Fruit fly (Drosophila melanogaster) whole organism, prepupa: ENCODE results near the gene CG44325.

Source experiments
- Blimp-1 ChIP-seq: fragments of 200-800 bp; sonication (Bioruptor generic); optimal IDR thresholded peaks from 3 replicates; lab custom pipeline; 2017; ENCODE audit warnings: missing biosample characterization, missing genetic modification characterization, mild to moderate bottlenecking, moderate library complexity, missing genetic modification reagents
- CG10631 ChIP-seq: fragments of 200-800 bp; sonication (Bioruptor generic); optimal IDR thresholded peaks from 2 replicates; lab custom pipeline; 2016; ENCODE audit warnings: missing biosample characterization, missing genetic modification characterization
- CG10669 ChIP-seq: fragments of 200-800 bp; sonication (Bioruptor generic); optimal IDR thresholded peaks from 3 replicates; lab custom pipeline; 2018; ENCODE audit warnings: missing biosample characterization, mild to moderate bottlenecking, missing genetic modification characterization, moderate library complexity
- CG11294 ChIP-seq: fragments of 200-800 bp; sonication (Bioruptor generic); IDR thresholded peaks from 2 replicates; pipeline ENCODE4 v1.3.6; 2022; ENCODE audit warnings: missing biosample characterization, missing genetic modification characterization
- CG11762 ChIP-seq: fragments of 200-800 bp; sonication (Bioruptor generic); optimal IDR thresholded peaks from 3 replicates; lab custom pipeline; 2016; ENCODE audit warnings: missing biosample characterization, missing genetic modification characterization; ENCODE audit not compliant: insufficient read depth
- CG11902 ChIP-seq: fragments of 200-800 bp; sonication (Bioruptor generic); optimal IDR thresholded peaks from 3 replicates; lab custom pipeline; 2016; ENCODE audit warnings: missing biosample characterization, missing genetic modification characterization
- CG15336 ChIP-seq: fragments of 200-800 bp; sonication (Bioruptor generic); IDR thresholded peaks from 2 replicates; pipeline ENCODE4 v1.3.6; 2022; ENCODE audit warnings: missing biosample characterization, missing genetic modification characterization
- CG16779 ChIP-seq: fragments of 200-800 bp; sonication (Bioruptor generic); optimal IDR thresholded peaks from 3 replicates; lab custom pipeline; 2017; ENCODE audit warnings: missing biosample characterization, mild to moderate bottlenecking, missing genetic modification characterization
- CG3032 ChIP-seq: fragments of 200-800 bp; optimal IDR thresholded peaks from 2 replicates; lab custom pipeline; 2019; ENCODE audit warnings: missing biosample characterization, mild to moderate bottlenecking, missing genetic modification characterization, moderate library complexity
- CG32006 ChIP-seq: fragments of 200-800 bp; sonication (Bioruptor generic); optimal IDR thresholded peaks from 3 replicates; lab custom pipeline; 2017; ENCODE audit warnings: missing biosample characterization, mild to moderate bottlenecking, missing genetic modification characterization
- CG34406 ChIP-seq: fragments of 200-800 bp; sonication (Bioruptor generic); optimal IDR thresholded peaks from 3 replicates; lab custom pipeline; 2016; ENCODE audit warnings: missing biosample characterization, missing genetic modification characterization
- CG3919 ChIP-seq: fragments of 200-800 bp; sonication (Bioruptor generic); optimal IDR thresholded peaks from 3 replicates; lab custom pipeline; 2016; ENCODE audit warnings: missing biosample characterization, missing genetic modification characterization
- CG4318 ChIP-seq: fragments of 200-800 bp; sonication (Bioruptor generic); optimal IDR thresholded peaks from 3 replicates; lab custom pipeline; 2017; ENCODE audit warnings: missing biosample characterization, mild to moderate bottlenecking, missing genetic modification characterization
- CG6163 ChIP-seq: fragments of 200-800 bp; sonication (Bioruptor generic); IDR thresholded peaks from 3 replicates; pipeline ENCODE4 v1.3.6; 2022; ENCODE audit warnings: missing biosample characterization, missing genetic modification characterization
- CG6276 ChIP-seq: fragments of 200-800 bp; sonication (Bioruptor generic); optimal IDR thresholded peaks from 2 replicates; lab custom pipeline; 2017; ENCODE audit warnings: missing biosample characterization, mild to moderate bottlenecking, missing genetic modification characterization
- CG6792 ChIP-seq: fragments of 200-800 bp; sonication (Bioruptor generic); optimal IDR thresholded peaks from 3 replicates; lab custom pipeline; 2016; ENCODE audit warnings: missing biosample characterization, missing genetic modification characterization
- CG6808 ChIP-seq: fragments of 200-800 bp; sonication (Bioruptor generic); optimal IDR thresholded peaks from 3 replicates; lab custom pipeline; 2017; ENCODE audit warnings: missing biosample characterization, missing genetic modification characterization, mild to moderate bottlenecking, moderate library complexity, missing genetic modification reagents
- CG7368 ChIP-seq: fragments of 200-800 bp; sonication (Bioruptor generic); optimal IDR thresholded peaks from 3 replicates; lab custom pipeline; 2016; ENCODE audit warnings: missing biosample characterization, missing genetic modification characterization
- CG8119 ChIP-seq: fragments of 200-800 bp; sonication (Bioruptor generic); IDR thresholded peaks from 3 replicates; pipeline ENCODE4 v1.3.6; 2022; ENCODE audit warnings: missing biosample characterization, missing genetic modification characterization
- CG8319 ChIP-seq: fragments of 200-800 bp; sonication (Bioruptor generic); optimal IDR thresholded peaks from 3 replicates; lab custom pipeline; 2016; ENCODE audit warnings: missing biosample characterization, missing genetic modification characterization
- CG8632 ChIP-seq: fragments of 200-800 bp; sonication (Bioruptor generic); optimal IDR thresholded peaks from 3 replicates; lab custom pipeline; 2016; ENCODE audit warnings: missing biosample characterization, missing genetic modification characterization
- CG9139 ChIP-seq: fragments of 200-800 bp; sonication (Bioruptor generic); optimal IDR thresholded peaks from 3 replicates; lab custom pipeline; 2017; ENCODE audit warnings: missing biosample characterization, mild to moderate bottlenecking, missing genetic modification characterization
- Eip78C ChIP-seq: fragments of 200-800 bp; sonication (Bioruptor generic); peaks from one replicate; lab custom pipeline; 2016; ENCODE audit warnings: missing biosample characterization, missing genetic modification characterization
- Eip93F ChIP-seq: fragments of 200-800 bp; sonication (Bioruptor generic); optimal IDR thresholded peaks from 2 replicates; lab custom pipeline; 2016; ENCODE audit warnings: missing biosample characterization, mild to moderate bottlenecking, missing genetic modification characterization
- Ets21C ChIP-seq: fragments of 200-800 bp; sonication (Bioruptor generic); optimal IDR thresholded peaks from 3 replicates; lab custom pipeline; 2016; ENCODE audit warnings: missing biosample characterization, missing genetic modification characterization
- Ets96B ChIP-seq: fragments of 200-800 bp; optimal IDR thresholded peaks from 2 replicates; lab custom pipeline; 2019; ENCODE audit warnings: missing biosample characterization, mild to moderate bottlenecking, missing genetic modification characterization, moderate library complexity
- Gug ChIP-seq: fragments of 200-800 bp; sonication (Bioruptor generic); IDR thresholded peaks from 2 replicates; pipeline ENCODE4 v1.3.6; 2022; ENCODE audit warnings: missing biosample characterization, missing genetic modification characterization
- Hr38 ChIP-seq: sonication (Bioruptor generic); optimal IDR thresholded peaks from 2 replicates; lab custom pipeline; 2016; ENCODE audit warnings: missing biosample characterization, missing genetic modification characterization
- Hr39 ChIP-seq: fragments of 200-800 bp; sonication (Bioruptor generic); optimal IDR thresholded peaks from 2 replicates; lab custom pipeline; 2016; ENCODE audit warnings: missing biosample characterization, missing genetic modification characterization
- Hr4 ChIP-seq: fragments of 200-800 bp; sonication (Bioruptor generic); optimal IDR thresholded peaks from 3 replicates; lab custom pipeline; 2016; ENCODE audit warnings: missing biosample characterization, missing genetic modification characterization
- Lpt ChIP-seq: fragments of 200-800 bp; sonication (Bioruptor generic); optimal IDR thresholded peaks from 3 replicates; lab custom pipeline; 2016; ENCODE audit warnings: missing biosample characterization, missing genetic modification characterization
- Met ChIP-seq: fragments of 200-800 bp; sonication (Bioruptor generic); optimal IDR thresholded peaks from 3 replicates; lab custom pipeline; 2016; ENCODE audit warnings: missing biosample characterization, missing genetic modification characterization
- Smox ChIP-seq: fragments of 200-800 bp; sonication (Bioruptor generic); optimal IDR thresholded peaks from 3 replicates; lab custom pipeline; 2016; ENCODE audit warnings: missing biosample characterization, missing genetic modification characterization
- Sox102F ChIP-seq: fragments of 200-800 bp; sonication (Bioruptor generic); optimal IDR thresholded peaks from 2 replicates; lab custom pipeline; 2016; ENCODE audit warnings: missing biosample characterization, mild to moderate bottlenecking, missing genetic modification characterization
- Sox14 ChIP-seq: fragments of 200-800 bp; sonication (Bioruptor generic); optimal IDR thresholded peaks from 3 replicates; lab custom pipeline; 2016; ENCODE audit warnings: missing biosample characterization, missing genetic modification characterization
- achi ChIP-seq: fragments of 200-800 bp; sonication (Bioruptor generic); optimal IDR thresholded peaks from 3 replicates; lab custom pipeline; 2016; ENCODE audit warnings: missing biosample characterization, missing genetic modification characterization
- acj6 ChIP-seq: fragments of 200-800 bp; sonication (Bioruptor generic); optimal IDR thresholded peaks from 3 replicates; lab custom pipeline; 2016; ENCODE audit warnings: missing biosample characterization, missing genetic modification characterization
- cyc ChIP-seq: fragments of 200-800 bp; sonication (Bioruptor generic); optimal IDR thresholded peaks from 3 replicates; lab custom pipeline; 2016; ENCODE audit warnings: missing biosample characterization, missing genetic modification characterization
- dac ChIP-seq: fragments of 200-800 bp; sonication (Bioruptor generic); optimal IDR thresholded peaks from 2 replicates; lab custom pipeline; 2017; ENCODE audit warnings: missing biosample characterization, mild to moderate bottlenecking, missing genetic modification characterization
- eg ChIP-seq: fragments of 200-800 bp; sonication (Bioruptor generic); IDR thresholded peaks from 3 replicates; pipeline ENCODE4 v1.3.6; 2022; ENCODE audit warnings: missing biosample characterization, missing genetic modification characterization
- esn ChIP-seq: fragments of 200-800 bp; sonication (Bioruptor generic); optimal IDR thresholded peaks from 2 replicates; lab custom pipeline; 2016; ENCODE audit warnings: missing biosample characterization, mild to moderate bottlenecking, missing genetic modification characterization, moderate library complexity
- fd59A ChIP-seq: fragments of 200-800 bp; sonication (Bioruptor generic); optimal IDR thresholded peaks from 2 replicates; lab custom pipeline; 2017; ENCODE audit warnings: missing biosample characterization, mild to moderate bottlenecking, missing genetic modification characterization, missing genetic modification reagents
- fd85E ChIP-seq: fragments of 200-800 bp; sonication (Bioruptor generic); optimal IDR thresholded peaks from 3 replicates; lab custom pipeline; 2016; ENCODE audit warnings: missing biosample characterization, missing genetic modification characterization
- net ChIP-seq: fragments of 200-800 bp; sonication (Bioruptor generic); optimal IDR thresholded peaks from 3 replicates; lab custom pipeline; 2016; ENCODE audit warnings: missing biosample characterization, missing genetic modification characterization
- pdm3 ChIP-seq: fragments of 200-800 bp; sonication (Bioruptor generic); optimal IDR thresholded peaks from 3 replicates; lab custom pipeline; 2016; ENCODE audit warnings: missing biosample characterization, missing genetic modification characterization
- salr ChIP-seq, 2 experiments: fragments of 200-800 bp; sonication (Bioruptor generic); optimal IDR thresholded peaks; 3 replicates each; lab custom pipeline; 2016 to 2018; ENCODE audit warnings: missing biosample characterization in 2 of 2, missing genetic modification characterization in 2 of 2, mild to moderate bottlenecking in 1 of 2
- spab ChIP-seq: fragments of 200-800 bp; sonication (Bioruptor generic); optimal IDR thresholded peaks from 2 replicates; lab custom pipeline; 2017; ENCODE audit warnings: missing biosample characterization, mild to moderate bottlenecking, missing genetic modification characterization, missing genetic modification reagents
- ss ChIP-seq, 2 experiments: fragments of 200-800 bp; sonication (Bioruptor generic); optimal IDR thresholded peaks; 2 replicates in 1 of 2; 3 replicates in 1 of 2; lab custom pipeline; 2017 to 2018; ENCODE audit warnings: mild to moderate bottlenecking in 2 of 2, missing biosample characterization in 2 of 2, missing genetic modification characterization in 2 of 2, moderate library complexity in 1 of 2
- svp ChIP-seq: fragments of 200-800 bp; sonication (Bioruptor generic); peaks from one replicate; lab custom pipeline; 2016; ENCODE audit warnings: missing biosample characterization, missing genetic modification characterization
- topi ChIP-seq: fragments of 200-800 bp; sonication (Bioruptor generic); optimal IDR thresholded peaks from 3 replicates; lab custom pipeline; 2016; ENCODE audit warnings: missing biosample characterization, missing genetic modification characterization
- vri ChIP-seq: fragments of 200-800 bp; sonication (Bioruptor generic); optimal IDR thresholded peaks from 3 replicates; lab custom pipeline; 2016; ENCODE audit warnings: missing biosample characterization, mild to moderate bottlenecking, missing genetic modification characterization

CG44325 gene

DNA sequence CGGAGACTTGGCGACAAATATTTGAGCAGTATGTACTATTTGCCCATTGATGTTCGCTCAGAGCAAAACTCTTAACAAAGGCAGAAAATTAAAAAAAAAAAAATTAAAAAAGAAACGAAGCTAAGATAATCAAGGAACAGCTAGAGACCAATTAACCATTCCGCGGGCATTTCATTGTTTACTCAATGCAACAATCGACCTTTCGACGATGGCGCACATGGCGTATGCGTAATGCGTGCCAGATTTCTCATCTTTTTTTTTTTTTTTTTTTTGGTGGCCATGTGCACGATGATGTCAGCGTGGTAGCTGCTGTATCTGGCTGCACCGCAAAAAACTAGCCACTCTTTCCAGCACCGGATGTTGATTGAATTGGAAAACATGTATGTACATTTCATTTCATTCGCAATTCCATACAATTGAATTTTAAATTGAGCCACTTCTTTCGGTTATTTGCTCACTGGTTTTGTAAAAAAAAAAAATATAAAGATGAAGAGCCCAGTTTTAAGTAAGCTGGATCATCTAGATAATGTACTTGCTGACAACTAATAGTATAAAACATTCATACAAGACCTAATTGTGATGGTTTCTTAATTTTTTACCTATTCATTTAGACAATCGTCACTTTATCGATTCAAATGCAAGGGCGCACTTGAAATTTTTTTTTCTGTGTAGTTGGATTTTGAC lies 2.5 kb downstream of the CG44325 start:
- TF ChIP-seq cyc (GFP tag; lab: Kevin White, UChicago) (peak; percentile 60), fd85E (no peak), CG4318 (peak; percentile 50), vri (GFP tag; lab: Kevin White, UChicago) (peak; percentile 32), svp (GFP tag; lab: Kevin White, UChicago) (peak; percentile 88), Ets96B (no peak), dac (peak; percentile 27), pdm3 (GFP tag; lab: Kevin White, UChicago) (peak; percentile 65), eg (GFP tag; lab: Robert Waterston, UW) (peak; percentile 59; the same call in 2 of the 3 replicates), CG10669 (GFP tag; lab: Kevin White, UChicago) (peak; percentile 40), Ets21C (peak; percentile 42), Blimp-1 (GFP tag; lab: Kevin White, UChicago) (peak; percentile 52), Smox (GFP tag; lab: Kevin White, UChicago) (peak; percentile 66), Gug (GFP tag; lab: Robert Waterston, UW) (no peak; the same call in 1 of the 2 replicates), CG3032 (tag; lab: Kevin White, UChicago) (peak; percentile 42), Eip78C (GFP tag; lab: Kevin White, UChicago) (peak; percentile 92), Eip93F (peak; percentile 4), CG10631 (peak; percentile 43), CG32006 (GFP tag; lab: Kevin White, UChicago) (peak; percentile 74), CG8319 (GFP tag; lab: Kevin White, UChicago) (peak; percentile 60), net (GFP tag; lab: Kevin White, UChicago) (peak; percentile 78), spab (GFP tag; lab: Kevin White, UChicago) (peak; percentile 32), CG8632 (GFP tag; lab: Kevin White, UChicago) (peak; percentile 61), acj6 (GFP tag; lab: Kevin White, UChicago) (peak; percentile 67), CG16779 (tag; lab: Kevin White, UChicago) (peak; percentile 46), Hr38 (no peak), Sox14 (GFP tag; lab: Kevin White, UChicago) (peak; percentile 64), CG6276 (GFP tag; lab: Kevin White, UChicago) (peak; percentile 58), CG9139 (GFP tag; lab: Kevin White, UChicago) (peak; percentile 47), CG6163 (GFP tag; lab: Robert Waterston, UW) (peak; percentile 38; the same call in 1 of the 3 replicates), CG15336 (GFP tag; lab: Robert Waterston, UW) (peak; percentile 49), Lpt (peak; percentile 53), achi (peak; percentile 56), CG8119 (GFP tag; lab: Robert Waterston, UW) (peak; percentile 62; the same call in 2 of the 3 replicates), CG11294 (GFP tag; lab: Robert Waterston, UW) (no peak), esn (peak; percentile 73), CG34406 (GFP tag; lab: Kevin White, UChicago) (peak; percentile 66), topi (peak; percentile 70), CG3919 (peak; percentile 75), fd59A (peak; percentile 34), Met (GFP tag; lab: Kevin White, UChicago) (peak; percentile 71), CG11902 (GFP tag; lab: Kevin White, UChicago) (peak; percentile 53), CG7368 (GFP tag; lab: Kevin White, UChicago) (peak; percentile 53), Hr39 (GFP tag; lab: Kevin White, UChicago) (peak; percentile 66), salr (GFP tag; optimal IDR thresholded peaks at IDR 0.05; lab: Kevin White, UChicago) (peak in 1 of 2 experiments; percentile 76), Sox102F (GFP tag; lab: Kevin White, UChicago) (peak; percentile 59), Hr4 (GFP tag; lab: Kevin White, UChicago) (peak; percentile 66), ss (GFP tag; optimal IDR thresholded peaks at IDR 0.05; lab: Kevin White, UChicago) (peak in 1 of 2 experiments; percentile 70), CG6792 (GFP tag; lab: Kevin White, UChicago) (peak; percentile 54), CG6808 (GFP tag; lab: Kevin White, UChicago) (peak; percentile 70), CG11762 (GFP tag; lab: Kevin White, UChicago) (peak; percentile 68)
